Worm (Caenorhabditis elegans) whole organism, L1 larva: ENCODE data around the gene C06E4.5.

Experiments used
- ama-1 ChIP-seq: fragments of 150-350 bp; optimal IDR thresholded peaks from 2 replicates; lab custom pipeline; 2014
- unc-130 ChIP-seq: fragments of 150-350 bp; optimal IDR thresholded peaks from 2 replicates; lab custom pipeline; 2017; ENCODE audit warnings: missing biosample characterization, missing genetic modification characterization, inconsistent platforms
- vab-15 ChIP-seq: sonication (generic microtip); optimal IDR thresholded peaks from 2 replicates; lab custom pipeline; 2017; ENCODE audit warnings: missing genotype, mild to moderate bottlenecking, missing genetic modification characterization, missing compliant biosample characterization
- ztf-11 ChIP-seq, 2 experiments: sonication (generic microtip); optimal IDR thresholded peaks; 2 replicates each; lab custom pipeline; 2016 to 2017; ENCODE audit warnings: missing genetic modification characterization in 2 of 2, missing biosample characterization in 1 of 2, missing compliant biosample characterization in 1 of 2

ce11 chrIV:7291066-7291465 is 36.3 kb downstream of the C06E4.5 start:
- no peak for TF ChIP-seq ztf-11 (tag; optimal IDR thresholded peaks at IDR 0.05; lab: Kevin White, UChicago)
- no peak for TF ChIP-seq vab-15 (tag; lab: Kevin White, UChicago)
- TF ChIP-seq ama-1 (lab: Kevin White, UChicago) = no peak
- no peak for TF ChIP-seq unc-130 (tag; lab: Kevin White, UChicago)
